Worm (Caenorhabditis elegans) whole organism, L4 larva: ENCODE measurements around the gene C05D12.3.

Experiments used
- F37D6.2 ChIP-seq: sonication (generic microtip); optimal IDR thresholded peaks from 2 replicates; lab custom pipeline; 2016; ENCODE audit warnings: mild to moderate bottlenecking, missing genetic modification characterization, missing compliant biosample characterization
- T20F7.1 ChIP-seq: fragments of 200-800 bp; sonication (Bioruptor generic); optimal IDR thresholded peaks from 2 replicates; lab custom pipeline; 2018; ENCODE audit warnings: mild to moderate bottlenecking, missing genetic modification characterization, missing compliant biosample characterization
- T26A8.4 ChIP-seq: fragments of 200-800 bp; sonication (Bioruptor generic); IDR thresholded peaks from 2 replicates; pipeline ENCODE4 v1.3.6; 2022; ENCODE audit warnings: missing genetic modification characterization, missing compliant biosample characterization
- Y105C5A.15 ChIP-seq: fragments of 200-800 bp; sonication (Bioruptor generic); IDR thresholded peaks from 2 replicates; pipeline ENCODE4 v1.3.6; 2022; ENCODE audit warnings: missing genetic modification characterization, missing compliant biosample characterization
- Y48G9A.11 ChIP-seq: fragments of 200-800 bp; sonication (Bioruptor generic); IDR thresholded peaks from 2 replicates; pipeline ENCODE4 v1.3.6; 2022; ENCODE audit warnings: missing genetic modification reagents, missing genetic modification characterization, missing compliant biosample characterization
- Y5F2A.4 ChIP-seq: fragments of 200-800 bp; sonication (Bioruptor generic); optimal IDR thresholded peaks from 2 replicates; lab custom pipeline; 2018; ENCODE audit warnings: mild to moderate bottlenecking, missing genetic modification characterization, missing compliant biosample characterization
- Y75B8A.6 ChIP-seq: fragments of 200-800 bp; sonication (Bioruptor generic); IDR thresholded peaks from 2 replicates; pipeline ENCODE4 v1.3.6; 2022; ENCODE audit warnings: missing genetic modification reagents, missing genetic modification characterization, missing compliant biosample characterization
- ZK546.5 ChIP-seq, 2 experiments: sonication (generic microtip); optimal IDR thresholded peaks; 2 replicates each; lab custom pipeline; 2017; ENCODE audit warnings: missing biosample characterization in 2 of 2, missing genetic modification characterization in 2 of 2
- aha-1 ChIP-seq: fragments of 150-350 bp; peaks from one replicate; lab custom pipeline; 2014; ENCODE audit warnings: missing biosample characterization, missing genetic modification characterization
- ama-1 ChIP-seq: fragments of 150-350 bp; optimal IDR thresholded peaks from 2 replicates; lab custom pipeline; 2014; ENCODE audit warnings: inconsistent platforms, mixed read lengths
- arid-1 ChIP-seq: fragments of 200-800 bp; sonication (Bioruptor generic); conservative IDR thresholded peaks from 2 replicates; pipeline ENCODE4 v1.3.6; 2022; ENCODE audit warnings: missing genetic modification reagents, missing genetic modification characterization, missing compliant biosample characterization
- ceh-28 ChIP-seq: fragments of 150-350 bp; optimal IDR thresholded peaks from 2 replicates; lab custom pipeline; 2014; ENCODE audit warnings: missing biosample characterization, missing genetic modification reagents, missing genetic modification characterization
- ces-1 ChIP-seq: fragments of 150-350 bp; sonication (generic microtip); optimal IDR thresholded peaks from 4 replicates; lab custom pipeline; 2014; ENCODE audit warnings: missing biosample characterization, missing genetic modification reagents, missing genetic modification characterization
- ctbp-1 ChIP-seq: fragments of 200-800 bp; sonication (Bioruptor generic); IDR thresholded peaks from 2 replicates; pipeline ENCODE4 v1.3.6; 2022; ENCODE audit warnings: missing genetic modification reagents, missing genetic modification characterization, missing compliant biosample characterization
- daf-16 ChIP-seq, 3 experiments: sonication (generic microtip); optimal IDR thresholded peaks; 2 replicates each; lab custom pipeline; 2016 to 2017; ENCODE audit warnings: missing genetic modification characterization in 3 of 3, missing genetic modification reagents in 3 of 3, mild to moderate bottlenecking in 2 of 3, missing compliant biosample characterization in 2 of 3, missing biosample characterization in 1 of 3, moderate library complexity in 1 of 3
- dmd-6 ChIP-seq: fragments of 200-800 bp; sonication (Bioruptor generic); IDR thresholded peaks from 2 replicates; pipeline ENCODE4 v1.3.6; 2022; ENCODE audit warnings: missing genetic modification reagents, missing genetic modification characterization, missing compliant biosample characterization
- dmd-8 ChIP-seq: fragments of 200-800 bp; sonication (Bioruptor generic); IDR thresholded peaks from 2 replicates; pipeline ENCODE4 v1.3.6; 2022; ENCODE audit warnings: missing genetic modification characterization, missing compliant biosample characterization
- dpl-1 ChIP-seq: fragments of 150-350 bp; optimal IDR thresholded peaks from 2 replicates; lab custom pipeline; 2014; ENCODE audit warnings: missing biosample characterization, missing genetic modification reagents, missing genetic modification characterization
- duxl-1 ChIP-seq: sonication (generic microtip); optimal IDR thresholded peaks from 2 replicates; lab custom pipeline; 2016; ENCODE audit warnings: mild to moderate bottlenecking, missing genetic modification characterization, moderate library complexity, missing compliant biosample characterization; ENCODE audit not compliant: poor library complexity
- dve-1 ChIP-seq: sonication (generic microtip); optimal IDR thresholded peaks from 2 replicates; lab custom pipeline; 2017; ENCODE audit warnings: antibody characterized with exemption, mild to moderate bottlenecking, missing genetic modification characterization, missing compliant biosample characterization; ENCODE audit not compliant: insufficient read depth
- hmg-1.1 ChIP-seq: fragments of 200-800 bp; sonication (Bioruptor generic); IDR thresholded peaks from 2 replicates; pipeline ENCODE4 v1.3.6; 2022; ENCODE audit warnings: missing genetic modification reagents, missing genetic modification characterization, missing compliant biosample characterization
- jun-1 ChIP-seq: fragments of 150-350 bp; optimal IDR thresholded peaks from 2 replicates; lab custom pipeline; 2014; ENCODE audit warnings: missing biosample characterization, missing genetic modification reagents, missing genetic modification characterization
- lim-7 ChIP-seq: fragments of 200-800 bp; sonication (Bioruptor generic); IDR thresholded peaks from 2 replicates; pipeline ENCODE4 v1.3.6; 2022; ENCODE audit warnings: missing genetic modification characterization, missing compliant biosample characterization
- lin-15B ChIP-seq: fragments of 150-350 bp; sonication (generic microtip); optimal IDR thresholded peaks from 3 replicates; lab custom pipeline; 2014; ENCODE audit warnings: missing biosample characterization, missing genetic modification characterization
- lin-29 ChIP-seq: fragments of 200-800 bp; sonication (Bioruptor generic); IDR thresholded peaks from 2 replicates; pipeline ENCODE4 v1.3.6; 2022; ENCODE audit warnings: missing genetic modification reagents, missing genetic modification characterization, missing compliant biosample characterization
- lin-38 ChIP-seq: fragments of 200-800 bp; sonication (Bioruptor generic); IDR thresholded peaks from 2 replicates; pipeline ENCODE4 v1.3.6; 2022; ENCODE audit warnings: missing genetic modification reagents, missing genetic modification characterization, missing compliant biosample characterization
- lin-39 ChIP-seq: fragments of 150-350 bp; optimal IDR thresholded peaks from 2 replicates; lab custom pipeline; 2014; ENCODE audit warnings: missing biosample characterization, missing genetic modification reagents, missing genetic modification characterization
- lir-3 ChIP-seq: sonication (generic microtip); optimal IDR thresholded peaks from 2 replicates; lab custom pipeline; 2016; ENCODE audit warnings: mild to moderate bottlenecking, missing genetic modification characterization, missing compliant biosample characterization
- lsy-2 ChIP-seq, 2 experiments: fragments of 150-350 bp in 1 of 2; sonication (generic microtip) in 1 of 2; optimal IDR thresholded peaks; 2 replicates each; lab custom pipeline; 2014 to 2017; ENCODE audit warnings: missing biosample characterization in 2 of 2, missing genetic modification characterization in 2 of 2
- mdl-1 ChIP-seq, 2 experiments: fragments of 150-350 bp in 1 of 2; sonication (generic microtip) in 1 of 2; optimal IDR thresholded peaks; 2 replicates each; lab custom pipeline; 2014 to 2017; ENCODE audit warnings: missing biosample characterization in 2 of 2, missing genetic modification characterization in 2 of 2
- mxl-3 ChIP-seq: fragments of 200-800 bp; sonication (Bioruptor generic); optimal IDR thresholded peaks from 2 replicates; lab custom pipeline; 2018; ENCODE audit warnings: mild to moderate bottlenecking, missing genetic modification characterization, missing compliant biosample characterization
- nhr-102 ChIP-seq: sonication (generic microtip); optimal IDR thresholded peaks from 2 replicates; lab custom pipeline; 2016; ENCODE audit warnings: mild to moderate bottlenecking, missing genetic modification characterization, moderate library complexity, missing compliant biosample characterization
- nhr-111 ChIP-seq: fragments of 200-800 bp; sonication (Bioruptor generic); optimal IDR thresholded peaks from 2 replicates; lab custom pipeline; 2018; ENCODE audit warnings: mild to moderate bottlenecking, missing genetic modification characterization, missing compliant biosample characterization
- nhr-25 ChIP-seq: sonication (generic microtip); optimal IDR thresholded peaks from 2 replicates; lab custom pipeline; 2017; ENCODE audit warnings: missing genetic modification characterization, mild to moderate bottlenecking, missing compliant biosample characterization, antibody characterized with exemption, moderate library complexity, borderline replicate concordance; ENCODE audit not compliant: insufficient read depth
- nhr-48 ChIP-seq: sonication (generic microtip); optimal IDR thresholded peaks from 2 replicates; lab custom pipeline; 2016; ENCODE audit warnings: mild to moderate bottlenecking, missing genetic modification characterization, missing compliant biosample characterization
- nhr-6 ChIP-seq: fragments of 150-350 bp; optimal IDR thresholded peaks from 2 replicates; lab custom pipeline; 2014; ENCODE audit warnings: missing biosample characterization, missing genetic modification characterization
- nhr-77 ChIP-seq: fragments of 150-350 bp; optimal IDR thresholded peaks from 2 replicates; lab custom pipeline; 2014; ENCODE audit warnings: missing biosample characterization, missing genetic modification characterization
- pha-4 ChIP-seq, 2 experiments: fragments of 150-350 bp in 1 of 2; fragments of 200-800 bp in 1 of 2; sonication (Bioruptor generic) in 1 of 2; IDR thresholded peaks in 1 of 2; optimal IDR thresholded peaks in 1 of 2; 2 replicates each; pipeline versions ENCODE4 v1.3.6 to Lab custom; 2014 to 2022; ENCODE audit warnings: missing genetic modification characterization in 2 of 2, missing genetic modification reagents in 2 of 2, missing biosample characterization in 1 of 2, missing compliant biosample characterization in 1 of 2
- php-3 ChIP-seq: fragments of 200-800 bp; sonication (Bioruptor generic); IDR thresholded peaks from 2 replicates; pipeline ENCODE4 v1.3.6; 2022; ENCODE audit warnings: missing genetic modification reagents, missing genetic modification characterization, missing compliant biosample characterization
- pqm-1 ChIP-seq: sonication (generic microtip); optimal IDR thresholded peaks from 2 replicates; lab custom pipeline; 2017; ENCODE audit warnings: missing biosample characterization, missing genetic modification characterization
- rbr-2 ChIP-seq: sonication (generic microtip); optimal IDR thresholded peaks from 2 replicates; lab custom pipeline; 2016; ENCODE audit warnings: missing genotype, missing genetic modification characterization, missing compliant biosample characterization
- set-16 ChIP-seq: fragments of 200-800 bp; sonication (Bioruptor generic); IDR thresholded peaks from 2 replicates; pipeline ENCODE4 v1.3.6; 2022; ENCODE audit warnings: missing genetic modification reagents, missing genetic modification characterization, missing compliant biosample characterization
- snpc-4 ChIP-seq: fragments of 150-350 bp; optimal IDR thresholded peaks from 2 replicates; lab custom pipeline; 2014; ENCODE audit warnings: missing biosample characterization, missing genetic modification characterization
- spr-1 ChIP-seq: sonication (generic microtip); optimal IDR thresholded peaks from 2 replicates; lab custom pipeline; 2016; ENCODE audit warnings: mild to moderate bottlenecking, missing genetic modification characterization, missing compliant biosample characterization
- tag-97 ChIP-seq: fragments of 200-800 bp; sonication (Bioruptor generic); IDR thresholded peaks from 2 replicates; pipeline ENCODE4 v1.3.6; 2022; ENCODE audit warnings: missing genetic modification characterization, missing compliant biosample characterization
- vab-7 ChIP-seq: fragments of 200-800 bp; sonication (Bioruptor generic); IDR thresholded peaks from 2 replicates; pipeline ENCODE4 v1.3.6; 2022; ENCODE audit warnings: missing genetic modification reagents, missing genetic modification characterization, missing compliant biosample characterization
- zag-1 ChIP-seq: fragments of 150-350 bp; optimal IDR thresholded peaks from 2 replicates; lab custom pipeline; 2014; ENCODE audit warnings: missing biosample characterization, missing genetic modification characterization
- zfp-3 ChIP-seq: fragments of 200-800 bp; sonication (Bioruptor generic); conservative IDR thresholded peaks from 2 replicates; pipeline ENCODE4 v1.3.6; 2022; ENCODE audit warnings: missing genetic modification reagents, missing genetic modification characterization, missing compliant biosample characterization
- zip-2 ChIP-seq: fragments of 150-350 bp; optimal IDR thresholded peaks from 2 replicates; lab custom pipeline; 2014; ENCODE audit warnings: missing biosample characterization, missing genetic modification characterization

The C05D12.3 gene

DNA sequence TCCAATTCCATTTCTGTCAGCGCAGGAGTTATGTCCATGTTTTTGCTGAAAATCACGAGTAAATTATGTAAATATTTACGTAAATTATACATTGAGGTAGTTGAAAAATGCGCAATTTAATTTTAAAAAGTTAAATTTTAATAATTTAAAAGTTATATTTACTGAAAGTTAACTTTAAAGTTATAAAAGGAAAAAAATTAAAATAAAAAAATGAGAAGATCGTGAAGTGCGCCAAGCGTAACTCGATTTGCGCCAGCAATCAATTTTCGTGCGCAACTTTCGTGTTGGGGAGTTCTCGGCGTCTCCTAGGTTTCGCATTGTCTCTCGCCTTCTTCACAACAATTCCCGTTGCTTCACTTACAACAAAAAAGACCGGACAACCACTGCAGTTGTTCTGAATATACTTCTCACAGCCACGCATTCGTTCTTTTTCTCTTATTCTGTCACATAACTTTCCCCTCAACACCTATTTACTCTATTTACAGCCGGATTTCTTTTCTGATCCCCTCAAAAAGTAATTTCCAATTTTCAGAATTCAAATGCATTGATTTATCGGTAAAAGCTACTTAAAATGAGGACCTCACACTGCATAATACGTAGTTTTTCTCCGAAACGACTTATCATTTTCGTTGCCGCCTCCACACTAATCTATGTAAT lies 48.6 kb downstream of the C05D12.3 start, which contains the start of the genes metl-1 and W02B12.11:
Gene metl-1 (minus strand): TSS at position 51 of the 657 bp plus-strand sequence.
Gene W02B12.11 (plus strand): TSS at position 337 of the 657 bp plus-strand sequence.
- TF ChIP-seq zag-1 (tag; lab: Kevin White, UChicago) (no peak), mdl-1 (tag; optimal IDR thresholded peaks at IDR 0.05; lab: Kevin White, UChicago) (peak in 1 of 2 experiments; percentile 43), spr-1 (tag; lab: Kevin White, UChicago) (peak; percentile 84), ces-1 (GFP tag; lab: Kevin White, UChicago) (no peak), zfp-3 (GFP tag; lab: Robert Waterston, UW) (0 out of 2 replicates have a peak, but pooled peaks have one; percentile 44), hmg-1.1 (GFP tag; lab: Robert Waterston, UW) (peak; percentile 87), nhr-77 (tag; lab: Kevin White, UChicago) (no peak), T20F7.1 (no peak), Y5F2A.4 (GFP tag; lab: Kevin White, UChicago) (no peak), F37D6.2 (tag; lab: Kevin White, UChicago) (peak; percentile 45), vab-7 (GFP tag; lab: Robert Waterston, UW) (no peak), aha-1 (tag; lab: Kevin White, UChicago) (peak; percentile 31), ceh-28 (no peak), rbr-2 (tag; lab: Kevin White, UChicago) (peak; percentile 83), pqm-1 (tag; lab: Kevin White, UChicago) (no peak), snpc-4 (no peak), dmd-8 (GFP tag; lab: Robert Waterston, UW) (no peak), mxl-3 (peak; percentile 24), lin-38 (GFP tag; lab: Robert Waterston, UW) (peak; percentile 88), lir-3 (no peak), tag-97 (GFP tag; lab: Robert Waterston, UW) (no peak), php-3 (GFP tag; lab: Robert Waterston, UW) (peak; percentile 37; the same call in 1 of the 2 replicates), Y48G9A.11 (GFP tag; lab: Robert Waterston, UW) (peak; percentile 47; the same call in 1 of the 2 replicates), ZK546.5 (tag; optimal IDR thresholded peaks at IDR 0.05; lab: Kevin White, UChicago) (no peak), jun-1 (peak; percentile 65), daf-16 (GFP tag; optimal IDR thresholded peaks at IDR 0.05; lab: Kevin White, UChicago) (peak in 1 of 2 experiments; percentile 35), daf-16 (tag; optimal IDR thresholded peaks at IDR 0.05; lab: Kevin White, UChicago) (peak; percentile 79), lsy-2 (tag; optimal IDR thresholded peaks at IDR 0.05; lab: Kevin White, UChicago) (peak; percentile 52 to 90), zip-2 (tag; lab: Kevin White, UChicago) (peak; percentile 6), lim-7 (peak; percentile 60; the same call in 1 of the 2 replicates), lin-15B (tag; lab: Kevin White, UChicago) (no peak), nhr-102 (tag; lab: Kevin White, UChicago) (peak; percentile 88), T26A8.4 (GFP tag; lab: Robert Waterston, UW) (peak; percentile 92), ama-1 (lab: Kevin White, UChicago) (peak; percentile 25), lin-29 (peak; percentile 71; the same call in 1 of the 2 replicates), Y105C5A.15 (GFP tag; lab: Robert Waterston, UW) (no peak), ctbp-1 (GFP tag; lab: Robert Waterston, UW) (peak; percentile 73), nhr-111 (GFP tag; lab: Kevin White, UChicago) (no peak), nhr-6 (tag; lab: Kevin White, UChicago) (peak; percentile 68), nhr-48 (tag; lab: Kevin White, UChicago) (peak; percentile 68), pha-4 (GFP tag; IDR thresholded peaks at IDR 0.05; lab: Robert Waterston, UW) (peak; percentile 84), pha-4 (tag; optimal IDR thresholded peaks at IDR 0.05; lab: Kevin White, UChicago) (peak; percentile 14), duxl-1 (tag; lab: Kevin White, UChicago) (peak; percentile 88), dve-1 (tag; lab: Kevin White, UChicago) (peak; percentile 88), nhr-25 (peak; percentile 65), arid-1 (peak; percentile 75), dpl-1 (GFP tag; lab: Kevin White, UChicago) (peak; percentile 82), set-16 (GFP tag; lab: Robert Waterston, UW) (peak; percentile 32; the same call in 1 of the 2 replicates), Y75B8A.6 (GFP tag; lab: Robert Waterston, UW) (no peak), lin-39 (tag; lab: Kevin White, UChicago) (no peak), dmd-6 (peak; percentile 74)
